Fruit fly (Drosophila melanogaster) S2 (cell line): ENCODE results near the gene CG15456.
A peak's percentile ranks its signal among the peaks of the same experiment; 100 is the strongest.

ENCODE experiments used
- CG8478 ChIP-seq: fragments of >200 bp; optimal IDR thresholded peaks from 2 replicates; lab custom pipeline; 2018
- CTCF ChIP-seq, 2 experiments: fragments of >200 bp; optimal IDR thresholded peaks; 2 replicates each; lab custom pipeline; 2018

- TF ChIP-seq CG8478 (lab: Kevin White, UChicago) (no peak), CTCF (optimal IDR thresholded peaks at IDR 0.05; lab: Kevin White, UChicago) (peak; percentile 53)
Measured at dm6 chrX:20385865-20386264, 41.0 kb downstream of the CG15456 start.
